Fruit fly (Drosophila melanogaster): Measurements from ENCODE around the gene CG9331.

CG9331 gene

dm6 chr2L:20864764-20865265, 42.2 kb downstream of the CG9331 start, which contains the start of gene CG9338 (continued):
- TF ChIP-seq HmgD (GFP tag; optimal IDR thresholded peaks at IDR 0.05): peak; percentile 64
- peak; percentile 79 for TF ChIP-seq Side (GFP tag; optimal IDR thresholded peaks at IDR 0.05)
- TF ChIP-seq dati (GFP tag; IDR thresholded peaks at IDR 0.05): peak; percentile 34; the same call in 1 of the 2 replicates
- TF ChIP-seq CG17328 (GFP tag; IDR thresholded peaks at IDR 0.05): peak; percentile 60
- TF ChIP-seq CG18262 (tag; optimal IDR thresholded peaks at IDR 0.05): peak; percentile 96
- no peak for TF ChIP-seq CG42726 (GFP tag; IDR thresholded peaks at IDR 0.05; ENCODE audit: partially characterized antibody)
- peak; percentile 76 for TF ChIP-seq CrebB (tag; optimal IDR thresholded peaks at IDR 0.05)
- peak; percentile 96 for TF ChIP-seq ind (GFP tag; optimal IDR thresholded peaks at IDR 0.05)
- no peak for TF ChIP-seq oc (tag; optimal IDR thresholded peaks at IDR 0.05)
- TF ChIP-seq CG9817 (tag; optimal IDR thresholded peaks at IDR 0.05): peak; percentile 69
- peak; percentile 64 for TF ChIP-seq dm (GFP tag; optimal IDR thresholded peaks at IDR 0.05)
- TF ChIP-seq CG4854 (GFP tag; optimal IDR thresholded peaks at IDR 0.05): peak; percentile 71
- peak; percentile 97 for TF ChIP-seq Med (GFP tag)
- TF ChIP-seq CG7271 (tag; optimal IDR thresholded peaks at IDR 0.05): peak; percentile 51
- TF ChIP-seq H15 (GFP tag; IDR thresholded peaks at IDR 0.05): peak; percentile 93
- TF ChIP-seq gfzf (GFP tag; optimal IDR thresholded peaks at IDR 0.05): no peak
- no peak for TF ChIP-seq tll (GFP tag; optimal IDR thresholded peaks at IDR 0.05)
- peak; percentile 64 for TF ChIP-seq pb (GFP tag; optimal IDR thresholded peaks at IDR 0.05)
- TF ChIP-seq sc (optimal IDR thresholded peaks at IDR 0.05): no peak
- TF ChIP-seq sc (GFP tag; optimal IDR thresholded peaks at IDR 0.05): peak; percentile 22
- TF ChIP-seq tap (tag; optimal IDR thresholded peaks at IDR 0.05): peak; percentile 94
- TF ChIP-seq CG17568 (GFP tag; optimal IDR thresholded peaks at IDR 0.05): peak; percentile 85
- peak; percentile 95 for TF ChIP-seq CG3281 (GFP tag; optimal IDR thresholded peaks at IDR 0.05)
- peak; percentile 44; the same call in 1 of the 2 replicates for TF ChIP-seq Bgb (GFP tag; IDR thresholded peaks at IDR 0.05; ENCODE audit: partially characterized antibody)
- peak; percentile 64 for TF ChIP-seq maf-S (GFP tag; optimal IDR thresholded peaks at IDR 0.05)
- TF ChIP-seq tin (GFP tag; optimal IDR thresholded peaks at IDR 0.05): peak; percentile 67
- peak; percentile 56 to 85 for TF ChIP-seq Hr51 (GFP tag; optimal IDR thresholded peaks at IDR 0.05)
- TF ChIP-seq CG9932 (GFP tag; IDR thresholded peaks at IDR 0.05): peak; percentile 76
- TF ChIP-seq Pdp1 (GFP tag; optimal IDR thresholded peaks at IDR 0.05): peak; percentile 75 to 84
- TF ChIP-seq CG15073 (GFP tag; optimal IDR thresholded peaks at IDR 0.05): no peak
- no peak for TF ChIP-seq hb (GFP tag; IDR thresholded peaks at IDR 0.05; ENCODE audit: partially characterized antibody)
- TF ChIP-seq gsb (GFP tag; IDR thresholded peaks at IDR 0.05): peak; percentile 86; the same call in 1 of the 2 replicates
- TF ChIP-seq nerfin-1 (tag; optimal IDR thresholded peaks at IDR 0.05): peak; percentile 91
- no peak for TF ChIP-seq usp (GFP tag; optimal IDR thresholded peaks at IDR 0.05)
- TF ChIP-seq CG17829 (tag; optimal IDR thresholded peaks at IDR 0.05): peak; percentile 95
- TF ChIP-seq CG10431 (GFP tag; optimal IDR thresholded peaks at IDR 0.05): peak; percentile 35
- peak; percentile 80 for TF ChIP-seq Taf1 (GFP tag; IDR thresholded peaks at IDR 0.05)
- peak; percentile 38; the same call in 1 of the 2 replicates for TF ChIP-seq MBD-R2 (GFP tag; IDR thresholded peaks at IDR 0.05)
- TF ChIP-seq so (GFP tag; IDR thresholded peaks at IDR 0.05): peak; percentile 84
- TF ChIP-seq CG11723 (GFP tag; optimal IDR thresholded peaks at IDR 0.05): peak; percentile 70
- TF ChIP-seq CG3726 (GFP tag; IDR thresholded peaks at IDR 0.05): peak; percentile 74; the same call in 1 of the 3 replicates
- peak; percentile 72 for TF ChIP-seq CG10147 (GFP tag; optimal IDR thresholded peaks at IDR 0.05)
- peak; percentile 69 for TF ChIP-seq CG4820 (GFP tag; optimal IDR thresholded peaks at IDR 0.05)
- TF ChIP-seq eyg (GFP tag; optimal IDR thresholded peaks at IDR 0.05): peak; percentile 58
- TF ChIP-seq onecut (GFP tag; IDR thresholded peaks at IDR 0.05): peak; percentile 63
- TF ChIP-seq ATbp (GFP tag; optimal IDR thresholded peaks at IDR 0.05): peak; percentile 74
- peak; percentile 57 for TF ChIP-seq wdn (GFP tag; IDR thresholded peaks at IDR 0.05)
- peak; percentile 96 for TF ChIP-seq z (GFP tag; IDR thresholded peaks at IDR 0.05)
- peak; percentile 86 for TF ChIP-seq CG2199 (GFP tag; IDR thresholded peaks at IDR 0.05)
- TF ChIP-seq HHEX (GFP tag; optimal IDR thresholded peaks at IDR 0.05): peak; percentile 95

Measured in whole organism, embryonic.